Worm (Caenorhabditis elegans): Measurements from ENCODE around the gene nhr-161.

DNA sequence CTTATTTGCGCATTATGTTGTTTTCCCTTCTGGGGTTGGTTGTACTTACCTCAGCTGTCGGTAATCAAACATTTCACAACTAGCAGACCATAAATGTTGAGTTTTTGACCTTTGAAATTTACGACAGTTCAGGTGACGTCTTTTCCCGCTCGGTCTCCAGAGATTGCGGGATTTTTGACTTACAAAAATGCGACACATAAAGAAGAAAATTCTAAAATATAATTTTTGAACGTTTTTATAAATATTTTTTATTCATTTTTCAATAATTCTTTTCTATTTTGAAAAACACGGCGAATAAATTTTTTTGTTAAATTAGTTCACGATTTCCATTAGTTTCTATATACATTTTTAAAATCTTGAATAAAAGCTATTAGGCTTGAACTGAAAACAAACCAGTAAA, at the start of gene nhr-161:
- TF ChIP-seq unc-39 (tag; optimal IDR thresholded peaks at IDR 0.05) (no peak), snpc-4 (tag; optimal IDR thresholded peaks at IDR 0.05) (no peak), ceh-39 (tag; optimal IDR thresholded peaks at IDR 0.05) (no peak), unc-62 (GFP tag; optimal IDR thresholded peaks at IDR 0.05) (no peak), ceh-43 (GFP tag; optimal IDR thresholded peaks at IDR 0.05) (no peak), ztf-11 (tag; optimal IDR thresholded peaks at IDR 0.05) (no peak), tbx-8 (GFP tag; optimal IDR thresholded peaks at IDR 0.05) (no peak), nhr-28 (tag; optimal IDR thresholded peaks at IDR 0.05) (no peak), lsy-2 (tag; optimal IDR thresholded peaks at IDR 0.05) (no peak)
